Fruit fly (Drosophila melanogaster): ENCODE data around the gene dysf.

The dysf gene

DNA sequence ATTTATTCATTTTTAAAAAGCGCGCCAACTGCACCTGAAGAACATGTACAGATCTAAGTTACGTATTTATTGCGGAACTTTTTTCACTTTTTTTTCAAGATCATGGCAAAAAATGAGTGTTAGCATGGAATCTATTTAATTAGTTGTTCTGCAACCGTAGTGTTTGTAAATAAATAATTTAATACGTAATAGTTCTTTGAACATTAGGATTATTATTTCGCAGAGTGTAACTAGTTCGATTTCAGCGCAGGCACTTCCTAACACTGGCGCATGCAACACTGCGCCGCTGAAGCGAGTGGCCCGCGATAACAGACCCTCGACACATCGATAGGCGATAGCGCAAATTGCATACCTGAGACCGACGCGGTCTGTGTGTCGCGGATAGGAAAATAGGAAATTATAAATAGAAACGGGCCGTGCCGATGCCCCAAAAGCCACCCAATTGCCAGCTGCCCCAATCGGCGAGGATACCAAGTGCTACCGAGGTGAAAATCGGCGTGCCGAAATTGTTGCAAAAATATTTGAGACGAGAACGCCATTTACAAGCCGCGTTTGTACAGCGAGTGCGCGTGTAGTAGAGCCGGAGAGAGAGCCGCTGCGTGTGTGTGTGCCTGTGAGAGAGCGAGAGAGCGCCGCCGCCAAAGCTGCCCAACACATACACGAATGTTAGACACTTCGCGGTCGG, 57.0 kb downstream of the dysf start, which contains the start of gene gro (continued):
- TF ChIP-seq eg (GFP tag; IDR thresholded peaks at IDR 0.05), result peak; percentile 66
- peak; percentile 66 for TF ChIP-seq CG6792 (GFP tag; optimal IDR thresholded peaks at IDR 0.05)
- no peak for TF ChIP-seq spab (GFP tag; optimal IDR thresholded peaks at IDR 0.05)
- peak; percentile 79 for TF ChIP-seq OdsH (GFP tag; optimal IDR thresholded peaks at IDR 0.05)
- TF ChIP-seq Lpt (GFP tag; optimal IDR thresholded peaks at IDR 0.05), result no peak
- peak; percentile 26 for TF ChIP-seq net (GFP tag; optimal IDR thresholded peaks at IDR 0.05)
- TF ChIP-seq Met (GFP tag; optimal IDR thresholded peaks at IDR 0.05), result peak; percentile 80
- TF ChIP-seq CG10631 (GFP tag; optimal IDR thresholded peaks at IDR 0.05), result peak; percentile 81
- TF ChIP-seq fkh (GFP tag; optimal IDR thresholded peaks at IDR 0.05), result no peak
- peak; percentile 81 for TF ChIP-seq cyc (GFP tag; optimal IDR thresholded peaks at IDR 0.05)
- peak; percentile 56 for TF ChIP-seq Eip93F (GFP tag; optimal IDR thresholded peaks at IDR 0.05)
- peak; percentile 67 for TF ChIP-seq CG3032 (tag; optimal IDR thresholded peaks at IDR 0.05)
- TF ChIP-seq dac (GFP tag; optimal IDR thresholded peaks at IDR 0.05), result no peak
- no peak for TF ChIP-seq ss (GFP tag; optimal IDR thresholded peaks at IDR 0.05)
- peak; percentile 57 for TF ChIP-seq CG6854 (GFP tag; optimal IDR thresholded peaks at IDR 0.05)
- TF ChIP-seq CG34406 (GFP tag; optimal IDR thresholded peaks at IDR 0.05), result peak; percentile 41
- TF ChIP-seq fd85E (GFP tag; optimal IDR thresholded peaks at IDR 0.05), result peak; percentile 31
- TF ChIP-seq CG9139 (GFP tag; optimal IDR thresholded peaks at IDR 0.05), result no peak
- TF ChIP-seq Eip75B (GFP tag; optimal IDR thresholded peaks at IDR 0.05), result peak; percentile 71
- peak; percentile 69 for TF ChIP-seq esn (GFP tag; optimal IDR thresholded peaks at IDR 0.05)
- TF ChIP-seq CG7368 (GFP tag; optimal IDR thresholded peaks at IDR 0.05), result no peak
- peak; percentile 73 for TF ChIP-seq topi (GFP tag; optimal IDR thresholded peaks at IDR 0.05)
- TF ChIP-seq CG4318 (GFP tag; optimal IDR thresholded peaks at IDR 0.05), result peak; percentile 0
- TF ChIP-seq Hr39 (GFP tag; optimal IDR thresholded peaks at IDR 0.05), result peak; percentile 77
- peak; percentile 46 for TF ChIP-seq Sox15 (GFP tag; optimal IDR thresholded peaks at IDR 0.05)
- TF ChIP-seq vri (GFP tag; optimal IDR thresholded peaks at IDR 0.05), result peak; percentile 74
- peak; percentile 41 for TF ChIP-seq CG8632 (GFP tag; optimal IDR thresholded peaks at IDR 0.05)
- TF ChIP-seq CG6808 (GFP tag; optimal IDR thresholded peaks at IDR 0.05), result no peak
- peak; percentile 46 for TF ChIP-seq CG11902 (GFP tag; optimal IDR thresholded peaks at IDR 0.05)
- TF ChIP-seq CG3919 (GFP tag; optimal IDR thresholded peaks at IDR 0.05), result peak; percentile 74
- TF ChIP-seq CG8119 (GFP tag; IDR thresholded peaks at IDR 0.05), result peak; percentile 57
- peak; percentile 63 for TF ChIP-seq achi (GFP tag; optimal IDR thresholded peaks at IDR 0.05)
- TF ChIP-seq lz (GFP tag; optimal IDR thresholded peaks at IDR 0.05), result peak; percentile 73
- TF ChIP-seq CG11762 (GFP tag; optimal IDR thresholded peaks at IDR 0.05; ENCODE audit: insufficient read depth), result peak; percentile 66
- no peak for TF ChIP-seq CG6276 (GFP tag; optimal IDR thresholded peaks at IDR 0.05)

DNA sequence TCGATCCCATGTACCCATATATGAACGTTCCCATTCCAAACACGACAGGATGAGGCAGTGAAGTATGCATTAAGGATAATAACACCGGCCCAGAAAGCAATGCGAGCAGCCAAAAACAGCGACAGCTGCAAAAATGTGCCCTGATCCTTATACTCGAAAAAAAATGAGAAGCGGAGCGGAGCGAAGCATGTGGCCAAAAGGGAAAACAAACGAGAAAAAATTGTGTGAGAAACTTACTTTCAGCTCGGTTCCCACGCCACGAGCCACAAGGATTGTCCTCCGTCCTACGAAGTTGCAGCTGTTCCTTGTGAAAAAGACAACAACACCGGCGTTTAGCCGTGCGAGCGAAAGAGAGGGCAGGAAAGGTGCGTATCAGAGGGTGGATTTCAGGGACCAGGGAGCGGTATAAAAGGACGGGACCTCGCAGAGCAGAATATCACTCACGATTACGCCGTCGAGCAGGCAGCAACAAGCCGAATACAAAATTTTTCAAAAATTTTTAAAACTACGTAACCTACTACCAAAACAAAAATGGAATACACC, 58.6 kb downstream of the dysf start:
- no peak for TF ChIP-seq CG11762 (GFP tag; optimal IDR thresholded peaks at IDR 0.05; ENCODE audit: insufficient read depth)
- TF ChIP-seq CG8319 (GFP tag; optimal IDR thresholded peaks at IDR 0.05), result no peak
- TF ChIP-seq Eip78C (GFP tag), result peak; percentile 13

dm6 chr3R:26037899-26038298, 60.6 kb downstream of the dysf start:
- no peak for TF ChIP-seq Eip78C (GFP tag)
- no peak for TF ChIP-seq topi (GFP tag; optimal IDR thresholded peaks at IDR 0.05)
- no peak for TF ChIP-seq eg (GFP tag; IDR thresholded peaks at IDR 0.05)
- TF ChIP-seq CG3032 (tag; optimal IDR thresholded peaks at IDR 0.05), result no peak
